Worm (Caenorhabditis elegans) whole organism, L1 larva: ENCODE data around the gene F58G1.7.

ENCODE experiments used
- C04F5.9 ChIP-seq: sonication (generic microtip); optimal IDR thresholded peaks from 2 replicates; lab custom pipeline; 2016; ENCODE audit warnings: missing genetic modification characterization, missing compliant biosample characterization
- Y116A8C.19 ChIP-seq: sonication (generic microtip); optimal IDR thresholded peaks from 2 replicates; lab custom pipeline; 2016; ENCODE audit warnings: missing compliant biosample characterization, missing genetic modification characterization, borderline replicate concordance
- blmp-1 ChIP-seq: fragments of 150-350 bp; optimal IDR thresholded peaks from 2 replicates; lab custom pipeline; 2014; ENCODE audit warnings: missing biosample characterization, missing genetic modification characterization
- ceh-63 ChIP-seq: fragments of 200-800 bp; sonication (Bioruptor generic); optimal IDR thresholded peaks from 2 replicates; lab custom pipeline; 2018; ENCODE audit warnings: mild to moderate bottlenecking, missing genetic modification characterization, missing compliant biosample characterization
- ceh-88 ChIP-seq: fragments of 200-800 bp; sonication (Bioruptor generic); IDR thresholded peaks from 2 replicates; pipeline ENCODE4 v1.3.6; 2022; ENCODE audit warnings: missing genetic modification characterization, missing compliant biosample characterization
- ceh-90 ChIP-seq: sonication (generic microtip); optimal IDR thresholded peaks from 2 replicates; lab custom pipeline; 2016; ENCODE audit warnings: missing genetic modification characterization, missing compliant biosample characterization
- ces-1 ChIP-seq: fragments of 150-350 bp; optimal IDR thresholded peaks from 2 replicates; lab custom pipeline; 2014; ENCODE audit warnings: missing biosample characterization, missing genetic modification reagents, missing genetic modification characterization
- efl-1 ChIP-seq, 4 experiments: fragments of 150-350 bp; optimal IDR thresholded peaks in 3 of 4; peaks in 1 of 4; 1 replicate in 1 of 4; 2 replicates in 3 of 4; lab custom pipeline; 2014; ENCODE audit warnings: missing biosample characterization in 2 of 4, missing genetic modification characterization in 2 of 4, missing genetic modification reagents in 2 of 4
- elt-2 ChIP-seq: sonication (generic microtip); optimal IDR thresholded peaks from 2 replicates; lab custom pipeline; 2016; ENCODE audit warnings: missing genetic modification characterization, mild to moderate bottlenecking, inconsistent platforms, missing compliant biosample characterization, missing genetic modification reagents
- elt-3 ChIP-seq, 6 experiments: fragments of 150-350 bp in 1 of 6; sonication (generic microtip); optimal IDR thresholded peaks; 2 replicates each; lab custom pipeline; 2017 to 2018; ENCODE audit warnings: missing biosample characterization in 6 of 6, missing genetic modification characterization in 6 of 6, inconsistent platforms in 1 of 6
- ets-5 ChIP-seq: fragments of 200-800 bp; sonication (Bioruptor generic); IDR thresholded peaks from 2 replicates; pipeline ENCODE4 v1.3.6; 2022; ENCODE audit warnings: missing genetic modification characterization, missing compliant biosample characterization
- fkh-8 ChIP-seq: sonication (generic microtip); optimal IDR thresholded peaks from 2 replicates; lab custom pipeline; 2016; ENCODE audit warnings: mild to moderate bottlenecking, missing genetic modification characterization, missing compliant biosample characterization
- fos-1 ChIP-seq: fragments of 150-350 bp; optimal IDR thresholded peaks from 2 replicates; lab custom pipeline; 2014; ENCODE audit warnings: missing biosample characterization, missing genetic modification characterization
- grh-1 ChIP-seq: fragments of 200-800 bp; sonication (Bioruptor generic); IDR thresholded peaks from 2 replicates; pipeline ENCODE4 v1.3.6; 2022; ENCODE audit warnings: missing genetic modification reagents, missing genetic modification characterization, missing compliant biosample characterization
- hpl-2 ChIP-seq: fragments of 150-350 bp; optimal IDR thresholded peaks from 2 replicates; lab custom pipeline; 2014; ENCODE audit warnings: missing biosample characterization, missing genetic modification reagents, missing genetic modification characterization
- lin-13 ChIP-seq: fragments of 150-350 bp; optimal IDR thresholded peaks from 2 replicates; lab custom pipeline; 2014; ENCODE audit warnings: missing biosample characterization, missing genetic modification reagents, missing genetic modification characterization
- lin-14 ChIP-seq: fragments of 200-800 bp; sonication (Bioruptor generic); optimal IDR thresholded peaks from 2 replicates; lab custom pipeline; 2018; ENCODE audit warnings: mild to moderate bottlenecking, missing genetic modification characterization, moderate library complexity, missing compliant biosample characterization
- lin-39 ChIP-seq: fragments of 150-350 bp; optimal IDR thresholded peaks from 2 replicates; lab custom pipeline; 2014; ENCODE audit warnings: missing biosample characterization, missing genetic modification reagents, missing genetic modification characterization
- lsy-2 ChIP-seq, 2 experiments: fragments of 150-350 bp; optimal IDR thresholded peaks; 2 replicates each; lab custom pipeline; 2014; ENCODE audit warnings: missing biosample characterization in 2 of 2, missing genetic modification characterization in 2 of 2
- mab-9 ChIP-seq: fragments of 200-800 bp; sonication (Bioruptor generic); IDR thresholded peaks from 2 replicates; pipeline ENCODE4 v1.3.6; 2022; ENCODE audit warnings: missing genetic modification reagents, missing genetic modification characterization, missing compliant biosample characterization
- mef-2 ChIP-seq: fragments of 150-350 bp; optimal IDR thresholded peaks from 2 replicates; lab custom pipeline; 2014; ENCODE audit warnings: missing biosample characterization, missing genetic modification characterization
- mep-1 ChIP-seq: fragments of 150-350 bp; optimal IDR thresholded peaks from 2 replicates; lab custom pipeline; 2014; ENCODE audit warnings: missing biosample characterization, missing genetic modification characterization
- nhr-12 ChIP-seq: sonication (generic microtip); optimal IDR thresholded peaks from 2 replicates; lab custom pipeline; 2017; ENCODE audit warnings: missing biosample characterization, missing genetic modification characterization
- nhr-19 ChIP-seq: fragments of 200-800 bp; sonication (Bioruptor generic); conservative IDR thresholded peaks from 2 replicates; pipeline ENCODE4 v1.3.6; 2022; ENCODE audit warnings: missing genetic modification characterization, missing compliant biosample characterization
- nhr-20 ChIP-seq: sonication (generic microtip); optimal IDR thresholded peaks from 2 replicates; lab custom pipeline; 2016; ENCODE audit warnings: mild to moderate bottlenecking, missing genetic modification characterization, missing compliant biosample characterization
- nhr-47 ChIP-seq: sonication (generic microtip); optimal IDR thresholded peaks from 2 replicates; lab custom pipeline; 2016; ENCODE audit warnings: mild to moderate bottlenecking, missing genetic modification characterization, moderate library complexity, missing compliant biosample characterization
- nhr-71 ChIP-seq: sonication (generic microtip); optimal IDR thresholded peaks from 2 replicates; lab custom pipeline; 2016; ENCODE audit warnings: mild to moderate bottlenecking, missing genetic modification characterization, moderate library complexity, missing compliant biosample characterization
- nhr-76 ChIP-seq: sonication (generic microtip); optimal IDR thresholded peaks from 2 replicates; lab custom pipeline; 2017; ENCODE audit warnings: missing biosample characterization, missing genetic modification characterization
- nhr-77 ChIP-seq: fragments of 150-350 bp; optimal IDR thresholded peaks from 2 replicates; lab custom pipeline; 2014; ENCODE audit warnings: missing biosample characterization, missing genetic modification characterization
- nhr-84 ChIP-seq: sonication (generic microtip); optimal IDR thresholded peaks from 2 replicates; lab custom pipeline; 2017; ENCODE audit warnings: missing biosample characterization, missing genetic modification characterization
- nhr-85 ChIP-seq: sonication (generic microtip); peaks from one replicate; lab custom pipeline; 2016; ENCODE audit warnings: missing genetic modification characterization, inconsistent platforms, missing compliant biosample characterization
- rnt-1 ChIP-seq: sonication (generic microtip); optimal IDR thresholded peaks from 2 replicates; lab custom pipeline; 2016; ENCODE audit warnings: mild to moderate bottlenecking, missing genetic modification characterization, moderate library complexity, missing compliant biosample characterization
- skn-1 ChIP-seq: fragments of 150-350 bp; optimal IDR thresholded peaks from 2 replicates; lab custom pipeline; 2014; ENCODE audit warnings: missing biosample characterization, missing genetic modification characterization
- snu-23 ChIP-seq: sonication (generic microtip); optimal IDR thresholded peaks from 2 replicates; lab custom pipeline; 2016; ENCODE audit warnings: missing genetic modification characterization, missing compliant biosample characterization
- unc-86 ChIP-seq: sonication (generic microtip); optimal IDR thresholded peaks from 2 replicates; lab custom pipeline; 2016; ENCODE audit warnings: missing genetic modification characterization, missing compliant biosample characterization
- unc-98 ChIP-seq: fragments of 200-800 bp; sonication (Bioruptor generic); IDR thresholded peaks from 2 replicates; pipeline ENCODE4 v1.3.6; 2022; ENCODE audit warnings: missing genetic modification characterization, missing compliant biosample characterization
- vab-15 ChIP-seq: sonication (generic microtip); optimal IDR thresholded peaks from 2 replicates; lab custom pipeline; 2017; ENCODE audit warnings: missing genotype, mild to moderate bottlenecking, missing genetic modification characterization, missing compliant biosample characterization
- zag-1 ChIP-seq: fragments of 150-350 bp; optimal IDR thresholded peaks from 2 replicates; lab custom pipeline; 2014; ENCODE audit warnings: missing biosample characterization, missing genetic modification characterization
- zip-4 ChIP-seq: fragments of 200-800 bp; sonication (Bioruptor generic); optimal IDR thresholded peaks from 2 replicates; lab custom pipeline; 2018; ENCODE audit warnings: mild to moderate bottlenecking, missing genetic modification characterization, moderate library complexity, missing compliant biosample characterization
- ztf-11 ChIP-seq, 2 experiments: sonication (generic microtip); optimal IDR thresholded peaks; 2 replicates each; lab custom pipeline; 2016 to 2017; ENCODE audit warnings: missing genetic modification characterization in 2 of 2, missing biosample characterization in 1 of 2, missing compliant biosample characterization in 1 of 2
- ztf-4 ChIP-seq: fragments of 150-350 bp; optimal IDR thresholded peaks from 2 replicates; lab custom pipeline; 2014; ENCODE audit warnings: missing biosample characterization, missing genetic modification characterization

F58G1.7 gene

DNA sequence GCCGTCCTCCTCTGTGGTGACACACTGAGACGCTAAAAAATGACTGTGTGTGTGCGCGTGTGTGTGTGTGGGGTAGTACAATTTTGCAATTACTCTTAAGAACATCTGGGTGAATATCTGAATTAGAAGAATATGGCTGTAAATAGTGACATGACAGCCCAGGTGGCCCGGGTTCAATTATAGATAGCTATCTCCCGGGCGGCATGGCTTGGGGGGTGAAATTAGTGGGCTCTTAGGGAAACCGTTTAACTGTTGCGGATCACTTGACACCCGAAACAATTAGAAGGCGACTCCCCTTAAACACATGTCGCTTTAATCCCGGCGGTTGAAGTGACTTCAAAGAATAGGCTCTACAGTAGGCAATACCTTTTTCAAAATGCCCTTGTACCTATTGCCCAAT lies 42.1 kb upstream of the F58G1.7 start:
- TF ChIP-seq vab-15 (tag; lab: Kevin White, UChicago) = no peak
- TF ChIP-seq ztf-11 (tag; optimal IDR thresholded peaks at IDR 0.05; lab: Kevin White, UChicago) = peak in 1 of 2 experiments; percentile 25

DNA sequence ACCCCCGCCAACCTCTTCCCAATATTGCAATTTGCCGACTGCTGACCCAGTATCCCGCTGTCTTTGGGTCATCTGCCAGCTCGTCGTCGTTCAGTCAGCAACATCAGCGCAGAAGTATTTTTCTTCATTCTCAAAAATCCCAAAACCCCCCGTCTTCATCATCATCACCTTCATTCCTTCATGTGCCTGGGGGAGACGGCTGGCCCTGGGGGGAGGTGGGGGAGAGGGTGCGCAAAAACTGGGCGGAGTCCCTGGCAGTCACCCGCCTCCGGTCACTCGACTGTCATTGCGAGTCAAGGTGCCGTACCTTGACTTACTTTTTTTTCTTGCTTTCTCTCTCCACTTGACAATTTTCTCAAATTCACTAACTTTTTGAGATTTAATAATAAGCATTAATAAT lies 39.7 kb upstream of the F58G1.7 start:
- TF ChIP-seq ceh-63 (GFP tag; lab: Kevin White, UChicago) (no peak), lsy-2 (tag; optimal IDR thresholded peaks at IDR 0.05; lab: Kevin White, UChicago) (no peak), nhr-77 (no peak), ets-5 (GFP tag; lab: Robert Waterston, UW) (no peak), grh-1 (GFP tag; lab: Robert Waterston, UW) (no peak), ces-1 (GFP tag; lab: Kevin White, UChicago) (no peak), lin-39 (no peak), nhr-19 (no peak), nhr-84 (tag; lab: Kevin White, UChicago) (no peak), vab-15 (tag; lab: Kevin White, UChicago) (no peak), hpl-2 (GFP tag; lab: Kevin White, UChicago) (no peak)

DNA sequence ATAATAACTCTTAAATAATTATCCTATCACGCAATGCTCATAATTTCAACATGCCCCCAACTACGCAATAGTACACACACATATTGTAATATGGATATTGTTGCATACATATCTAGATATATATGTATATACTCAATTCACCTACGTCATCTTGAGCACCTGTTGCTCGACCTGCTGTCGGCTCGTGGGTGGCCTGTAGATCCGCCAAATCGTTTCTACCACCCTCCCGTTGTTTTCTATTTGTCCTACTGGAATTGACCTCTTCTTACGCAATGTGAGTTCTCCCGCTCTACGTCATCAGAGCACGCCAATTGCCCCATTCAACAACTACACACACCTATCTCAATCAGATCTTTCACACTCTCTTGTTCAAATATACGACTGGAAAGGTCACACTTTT lies 37.8 kb upstream of the F58G1.7 start:
- no peak for TF ChIP-seq zip-4 (GFP tag; lab: Kevin White, UChicago)
- TF ChIP-seq unc-98 (GFP tag; lab: Robert Waterston, UW) = no peak
- no peak for TF ChIP-seq mep-1 (tag; lab: Kevin White, UChicago)
- peak; percentile 69 for TF ChIP-seq nhr-85 (tag; lab: Kevin White, UChicago)
- no peak for TF ChIP-seq lin-13 (GFP tag; lab: Kevin White, UChicago)
- no peak for TF ChIP-seq efl-1 (optimal IDR thresholded peaks at IDR 0.05; lab: Kevin White, UChicago)
- TF ChIP-seq efl-1 (GFP tag; optimal IDR thresholded peaks at IDR 0.05 in 1 of 2; lab: Kevin White, UChicago) = no peak

DNA sequence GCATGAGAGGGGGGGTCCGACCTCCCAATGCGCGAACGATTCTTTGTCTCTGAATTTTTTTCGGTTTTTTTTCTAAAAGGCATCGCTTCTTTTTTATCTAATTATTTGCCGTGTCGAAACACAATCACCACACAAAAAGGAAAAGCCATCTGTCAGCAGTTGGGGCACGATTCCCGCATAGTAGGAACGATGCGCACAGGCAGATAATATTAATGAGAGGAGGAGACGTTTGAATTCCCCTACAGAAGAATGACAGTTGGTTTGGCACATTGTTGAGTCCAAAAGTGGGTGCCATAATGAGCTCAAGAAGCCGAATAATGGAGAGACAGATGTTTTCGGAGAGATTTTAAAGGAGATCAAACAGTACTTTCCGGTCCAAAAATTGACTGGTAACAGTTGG lies 36.7 kb upstream of the F58G1.7 start:
- TF ChIP-seq ztf-11 (tag; optimal IDR thresholded peaks at IDR 0.05; lab: Kevin White, UChicago) (peak in 1 of 2 experiments; percentile 43), mef-2 (tag; lab: Kevin White, UChicago) (no peak)

DNA sequence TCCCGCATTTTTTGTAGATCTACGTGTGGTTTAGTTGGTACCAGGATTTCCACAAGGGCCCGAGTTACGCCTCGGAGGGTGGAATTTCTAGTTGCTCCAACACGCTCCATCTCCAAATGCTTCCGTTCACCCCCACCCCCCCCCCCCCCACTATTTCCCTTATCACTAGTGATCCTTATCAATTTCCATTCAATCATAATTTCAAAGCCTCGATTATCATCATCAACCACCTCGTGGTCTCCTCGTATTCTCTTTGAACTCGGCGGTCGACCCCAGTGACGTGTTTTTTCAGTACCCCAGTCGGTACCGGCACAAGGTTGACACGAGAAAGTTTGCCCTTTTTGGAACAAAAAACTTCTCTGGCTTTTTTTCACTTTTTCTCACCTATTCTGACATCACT lies 34.8 kb upstream of the F58G1.7 start:
- TF ChIP-seq elt-2 (tag; lab: Kevin White, UChicago) (peak; percentile 65), nhr-77 (no peak), nhr-19 (no peak), elt-3 (tag; optimal IDR thresholded peaks at IDR 0.05; lab: Kevin White, UChicago) (no peak)

DNA sequence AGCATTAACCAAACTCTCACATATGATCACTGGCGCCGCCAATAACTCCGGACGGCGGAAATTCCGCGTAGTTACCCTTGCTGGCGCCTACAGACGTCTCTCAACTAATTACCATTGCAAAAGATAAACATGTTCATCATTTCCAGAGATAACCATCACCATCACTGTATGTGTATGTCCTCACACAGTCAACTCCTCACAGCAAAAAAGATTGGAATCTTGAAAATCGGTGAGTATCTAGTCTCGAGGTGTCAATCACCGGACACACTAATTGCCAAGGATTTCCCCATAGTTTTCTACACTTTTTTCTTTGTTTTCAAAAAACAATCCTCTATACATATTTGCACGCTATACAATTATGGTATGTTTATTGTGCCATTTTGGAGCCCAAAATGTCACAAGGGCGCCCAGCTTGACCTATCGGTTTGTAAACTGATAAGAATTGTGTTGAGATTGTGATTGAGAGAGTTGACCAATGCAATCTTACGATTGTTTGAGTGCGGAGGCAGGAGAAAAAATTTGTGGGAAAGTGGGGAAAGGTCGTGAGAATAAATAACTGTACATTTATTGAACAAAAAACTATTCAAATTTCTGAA lies 34.0 kb upstream of the F58G1.7 start:
- TF ChIP-seq unc-86 (tag; lab: Kevin White, UChicago) (no peak), elt-2 (tag; lab: Kevin White, UChicago) (peak; percentile 71), ztf-4 (tag; lab: Kevin White, UChicago) (no peak), nhr-71 (tag; lab: Kevin White, UChicago) (no peak), nhr-12 (no peak), nhr-85 (tag; lab: Kevin White, UChicago) (peak; percentile 93), blmp-1 (tag; lab: Kevin White, UChicago) (peak; percentile 25), nhr-47 (tag; lab: Kevin White, UChicago) (no peak), fos-1 (tag; lab: Kevin White, UChicago) (no peak), skn-1 (tag; lab: Kevin White, UChicago) (no peak), C04F5.9 (tag; lab: Kevin White, UChicago) (no peak), snu-23 (GFP tag; lab: Kevin White, UChicago) (peak; percentile 12), Y116A8C.19 (tag; lab: Kevin White, UChicago) (no peak), ceh-88 (GFP tag; lab: Robert Waterston, UW) (no peak), nhr-76 (tag; lab: Kevin White, UChicago) (no peak), unc-98 (GFP tag; lab: Robert Waterston, UW) (no peak), zag-1 (tag; lab: Kevin White, UChicago) (no peak), mab-9 (GFP tag; lab: Robert Waterston, UW) (no peak), lin-14 (GFP tag; lab: Kevin White, UChicago) (peak; percentile 54), rnt-1 (peak; percentile 20), fkh-8 (tag; lab: Kevin White, UChicago) (no peak), mef-2 (tag; lab: Kevin White, UChicago) (no peak), nhr-84 (tag; lab: Kevin White, UChicago) (no peak), ceh-90 (tag; lab: Kevin White, UChicago) (no peak), nhr-20 (tag; lab: Kevin White, UChicago) (peak; percentile 30)
